Worm (Caenorhabditis elegans) whole organism, early embryonic: ENCODE measurements around the gene F15H10.9.

ENCODE experiments used
- B0310.2 ChIP-seq: sonication (generic microtip); optimal IDR thresholded peaks from 2 replicates; lab custom pipeline; 2016; ENCODE audit warnings: mild to moderate bottlenecking, missing genetic modification characterization, missing compliant biosample characterization
- F13C5.2 ChIP-seq: sonication (generic microtip); optimal IDR thresholded peaks from 2 replicates; lab custom pipeline; 2017; ENCODE audit warnings: mild to moderate bottlenecking, missing genetic modification characterization, inconsistent platforms, missing compliant biosample characterization
- aly-1 ChIP-seq: sonication (generic microtip); optimal IDR thresholded peaks from 2 replicates; lab custom pipeline; 2016; ENCODE audit warnings: missing genetic modification characterization, missing compliant biosample characterization
- ama-1 ChIP-seq: fragments of 150-350 bp; optimal IDR thresholded peaks from 2 replicates; lab custom pipeline; 2014
- ets-7 ChIP-seq: sonication (generic microtip); optimal IDR thresholded peaks from 2 replicates; lab custom pipeline; 2016; ENCODE audit warnings: missing genotype, missing genetic modification characterization, missing compliant biosample characterization
- flt-1 ChIP-seq: fragments of 200-800 bp; sonication (Bioruptor generic); IDR thresholded peaks from 2 replicates; pipeline ENCODE4 v1.3.6; 2022; ENCODE audit warnings: missing genetic modification characterization, missing compliant biosample characterization
- hmbx-1 ChIP-seq: sonication (generic microtip); optimal IDR thresholded peaks from 2 replicates; lab custom pipeline; 2016; ENCODE audit warnings: mild to moderate bottlenecking, missing genetic modification characterization, missing compliant biosample characterization
- hmg-4 ChIP-seq: fragments of 200-800 bp; sonication (Bioruptor generic); optimal IDR thresholded peaks from 2 replicates; lab custom pipeline; 2018; ENCODE audit warnings: mild to moderate bottlenecking, missing genetic modification characterization, missing compliant biosample characterization
- hnd-1 ChIP-seq: sonication (generic microtip); optimal IDR thresholded peaks from 2 replicates; lab custom pipeline; 2016; ENCODE audit warnings: missing genetic modification characterization, missing compliant biosample characterization
- pes-1 ChIP-seq: fragments of 200-800 bp; sonication (Bioruptor generic); IDR thresholded peaks from 2 replicates; pipeline ENCODE4 v1.3.6; 2022; ENCODE audit warnings: missing genetic modification reagents, missing genetic modification characterization, missing compliant biosample characterization
- scrt-1 ChIP-seq: fragments of 200-800 bp; sonication (Bioruptor generic); IDR thresholded peaks from 2 replicates; pipeline ENCODE4 v1.3.6; 2022; ENCODE audit warnings: missing genetic modification characterization, missing compliant biosample characterization
- sea-1 ChIP-seq: fragments of 200-800 bp; sonication (Bioruptor generic); conservative IDR thresholded peaks from 2 replicates; pipeline ENCODE4 v1.3.6; 2022; ENCODE audit warnings: missing genetic modification characterization, missing compliant biosample characterization
- tbx-37 ChIP-seq: fragments of 200-800 bp; sonication (Bioruptor generic); conservative IDR thresholded peaks from 2 replicates; pipeline ENCODE4 v1.3.6; 2022; ENCODE audit warnings: missing genetic modification reagents, missing genetic modification characterization, missing compliant biosample characterization
- tra-4 ChIP-seq: sonication (generic microtip); optimal IDR thresholded peaks from 2 replicates; lab custom pipeline; 2017; ENCODE audit warnings: missing genetic modification characterization, missing compliant biosample characterization

DNA sequence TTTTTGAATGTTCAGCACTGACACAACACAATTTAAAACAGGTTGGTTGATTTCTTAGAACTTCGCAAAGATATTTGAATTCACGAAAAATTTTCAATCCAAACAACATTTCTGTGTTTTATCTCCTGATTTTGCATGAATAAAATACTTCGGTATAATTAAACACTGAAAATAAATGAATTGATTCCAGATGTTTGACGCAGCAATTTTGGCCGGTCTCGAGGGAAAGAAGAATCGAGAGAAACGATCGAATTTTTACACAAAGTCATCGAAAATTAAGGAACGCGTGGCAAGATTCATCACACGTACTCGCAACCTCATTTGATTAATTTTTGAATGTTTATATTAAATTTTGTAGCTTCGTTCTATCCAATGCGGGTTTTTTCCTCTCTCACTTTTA is 49.6 kb upstream of the F15H10.9 start:
- TF ChIP-seq hmg-4 (GFP tag; lab: Kevin White, UChicago), result no peak
- no peak for TF ChIP-seq pes-1
- TF ChIP-seq tra-4 (tag; lab: Kevin White, UChicago), result no peak
- TF ChIP-seq sea-1, result no peak
- no peak for TF ChIP-seq flt-1 (GFP tag; lab: Robert Waterston, UW)
- TF ChIP-seq ama-1 (lab: Kevin White, UChicago), result no peak
- no peak for TF ChIP-seq hmbx-1 (tag; lab: Kevin White, UChicago)
- no peak for TF ChIP-seq F13C5.2 (tag; lab: Kevin White, UChicago)
- no peak for TF ChIP-seq scrt-1 (GFP tag; lab: Robert Waterston, UW)
- TF ChIP-seq aly-1 (tag; lab: Kevin White, UChicago), result no peak
- TF ChIP-seq ets-7 (tag; lab: Kevin White, UChicago), result no peak
- TF ChIP-seq tbx-37 (GFP tag; lab: Robert Waterston, UW), result no peak
- TF ChIP-seq hnd-1 (tag; lab: Kevin White, UChicago), result no peak
- no peak for TF ChIP-seq B0310.2 (tag; lab: Kevin White, UChicago)
